Worm (Caenorhabditis elegans) whole organism, mixed stage, embryonic: ENCODE results near the gene C35B1.5.

ENCODE experiments used
- lin-13 ChIP-seq: fragments of 150-350 bp; optimal IDR thresholded peaks from 2 replicates; lab custom pipeline; 2014; ENCODE audit warnings: missing biosample characterization, missing genetic modification characterization
- mep-1 ChIP-seq: fragments of 150-350 bp; optimal IDR thresholded peaks from 2 replicates; lab custom pipeline; 2017; ENCODE audit warnings: missing biosample characterization, missing genetic modification reagents, missing genetic modification characterization, inconsistent platforms
- nhr-2 ChIP-seq: fragments of 150-350 bp; optimal IDR thresholded peaks from 2 replicates; lab custom pipeline; 2014; ENCODE audit warnings: missing biosample characterization, missing genetic modification characterization

- no peak for TF ChIP-seq mep-1
- TF ChIP-seq lin-13 (tag; lab: Kevin White, UChicago): no peak
- no peak for TF ChIP-seq nhr-2 (tag; lab: Kevin White, UChicago)
These were observed 1.0 kb upstream of the C35B1.5 start for ce11 chrIV:4085022-4085421.
